Fruit fly (Drosophila melanogaster): ENCODE measurements around the gene Marcal1.
A peak's percentile ranks its signal among the peaks of the same experiment; 100 is the strongest.

Marcal1 gene

DNA sequence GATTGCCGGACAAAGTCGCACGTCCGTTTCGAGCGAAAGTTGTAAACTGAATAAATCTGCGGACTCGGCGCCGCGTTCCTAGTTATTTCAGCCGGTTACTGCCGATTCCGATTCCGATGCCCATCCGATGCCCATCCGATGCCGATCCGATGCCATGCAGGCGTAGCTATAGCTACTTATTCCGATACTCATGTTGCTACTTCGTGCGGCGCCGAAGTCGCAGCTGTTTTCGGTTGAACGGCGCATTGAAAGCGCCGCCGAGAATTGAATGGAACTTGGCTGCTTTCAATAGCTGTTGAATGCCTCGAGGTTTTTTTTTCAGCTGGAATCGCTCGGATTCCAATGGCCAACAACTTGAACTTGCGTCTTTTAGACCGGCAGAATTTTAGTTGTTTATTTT is 27.0 kb upstream of the Marcal1 start:
- TF ChIP-seq CG4496 (GFP tag; IDR thresholded peaks at IDR 0.05): peak; percentile 55; the same call in 2 of the 3 replicates
- no peak for TF ChIP-seq CG8301 (tag; optimal IDR thresholded peaks at IDR 0.05)
- TF ChIP-seq Ets98B (GFP tag; IDR thresholded peaks at IDR 0.05): no peak
- TF ChIP-seq CG12605 (GFP tag; IDR thresholded peaks at IDR 0.05): peak; percentile 28; the same call in 1 of the 2 replicates
- no peak for TF ChIP-seq EcR (GFP tag; optimal IDR thresholded peaks at IDR 0.05)

DNA sequence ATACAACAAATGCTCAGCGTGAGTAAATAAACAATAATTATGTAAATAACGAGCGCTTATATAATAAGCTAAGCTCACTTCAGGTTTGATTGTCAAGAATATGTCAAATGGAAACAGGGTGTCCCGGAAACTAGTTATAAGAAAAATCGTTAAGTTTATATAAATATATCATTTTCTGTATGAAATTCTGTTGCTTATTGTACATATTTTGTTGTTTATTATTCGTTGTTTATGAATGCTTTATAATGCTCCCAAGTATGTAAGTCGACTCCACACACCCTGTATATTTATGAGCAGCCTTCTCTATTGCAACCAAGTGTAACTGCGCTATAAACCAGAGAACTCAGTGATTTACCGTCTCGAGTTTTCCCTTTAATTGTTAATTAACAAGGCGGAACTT is 24.8 kb upstream of the Marcal1 start:
- TF ChIP-seq fd96Ca (GFP tag; IDR thresholded peaks at IDR 0.05) (no peak), CG32121 (GFP tag; IDR thresholded peaks at IDR 0.05) (peak; percentile 31; the same call in 1 of the 2 replicates), CG14655 (GFP tag; optimal IDR thresholded peaks at IDR 0.05) (peak; percentile 14), CG13204 (GFP tag; optimal IDR thresholded peaks at IDR 0.05) (no peak), Ets98B (GFP tag; IDR thresholded peaks at IDR 0.05) (peak; percentile 54; the same call in 1 of the 2 replicates), CG15710 (tag; optimal IDR thresholded peaks at IDR 0.05) (no peak), CG9948 (tag; optimal IDR thresholded peaks at IDR 0.05) (no peak), gl (tag; optimal IDR thresholded peaks at IDR 0.05) (no peak), D1 (tag; optimal IDR thresholded peaks at IDR 0.05) (no peak), Pif1B (GFP tag; optimal IDR thresholded peaks at IDR 0.05) (no peak), EcR (GFP tag; optimal IDR thresholded peaks at IDR 0.05) (no peak), CG12605 (GFP tag; IDR thresholded peaks at IDR 0.05) (peak; percentile 57; the same call in 1 of the 2 replicates), Pif1A (GFP tag; optimal IDR thresholded peaks at IDR 0.05) (no peak), CG8301 (tag; optimal IDR thresholded peaks at IDR 0.05) (no peak), CG8159 (tag; optimal IDR thresholded peaks at IDR 0.05) (no peak), CG34367 (tag; optimal IDR thresholded peaks at IDR 0.05) (no peak), CG4496 (GFP tag; IDR thresholded peaks at IDR 0.05) (peak; percentile 35; the same call in 2 of the 3 replicates), CG17806 (tag; optimal IDR thresholded peaks at IDR 0.05) (no peak), CG10348 (GFP tag; IDR thresholded peaks at IDR 0.05) (no peak), rn (GFP tag; IDR thresholded peaks at IDR 0.05) (no peak), Snoo (tag; optimal IDR thresholded peaks at IDR 0.05) (no peak)

DNA sequence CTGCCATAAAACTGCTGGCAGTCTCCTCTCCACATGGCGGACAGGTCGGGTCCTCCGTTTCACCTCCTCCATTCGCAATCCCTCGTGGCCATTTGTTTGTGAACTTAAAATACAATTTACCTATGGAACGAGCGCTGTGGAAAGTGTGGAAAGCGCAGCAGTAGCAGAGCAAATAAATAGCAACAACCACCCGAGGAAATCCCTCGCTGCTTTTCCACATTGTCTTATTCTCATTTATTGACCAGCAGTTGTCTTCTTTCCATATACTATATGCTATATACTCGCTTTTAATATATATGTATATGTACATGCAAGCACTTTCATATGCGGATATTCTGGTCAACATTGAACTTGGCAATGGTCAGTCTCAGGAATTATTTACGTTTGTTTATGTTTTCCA is 23.0 kb upstream of the Marcal1 start, which contains the start of gene hoe1:
hoe1 (minus strand) TSS at position 101 of the 400 bp plus-strand sequence.
- TF ChIP-seq fd96Ca (GFP tag; IDR thresholded peaks at IDR 0.05) (no peak), CG34367 (tag; optimal IDR thresholded peaks at IDR 0.05) (no peak), EcR (GFP tag; optimal IDR thresholded peaks at IDR 0.05) (no peak), D1 (tag; optimal IDR thresholded peaks at IDR 0.05) (no peak), CG4496 (GFP tag; IDR thresholded peaks at IDR 0.05) (no peak), CG15710 (tag; optimal IDR thresholded peaks at IDR 0.05) (no peak), CG14655 (GFP tag; optimal IDR thresholded peaks at IDR 0.05) (no peak), Pif1A (GFP tag; optimal IDR thresholded peaks at IDR 0.05) (no peak), rn (GFP tag; IDR thresholded peaks at IDR 0.05) (no peak), CG12605 (GFP tag; IDR thresholded peaks at IDR 0.05) (no peak), gl (tag; optimal IDR thresholded peaks at IDR 0.05) (no peak), Snoo (tag; optimal IDR thresholded peaks at IDR 0.05) (no peak), CG8301 (tag; optimal IDR thresholded peaks at IDR 0.05) (no peak), CG32121 (GFP tag; IDR thresholded peaks at IDR 0.05) (no peak), CG17806 (tag; optimal IDR thresholded peaks at IDR 0.05) (no peak), CG8159 (tag; optimal IDR thresholded peaks at IDR 0.05) (no peak), CG9948 (tag; optimal IDR thresholded peaks at IDR 0.05) (no peak), Pif1B (GFP tag; optimal IDR thresholded peaks at IDR 0.05) (no peak), CG13204 (GFP tag; optimal IDR thresholded peaks at IDR 0.05) (no peak), CG10348 (GFP tag; IDR thresholded peaks at IDR 0.05) (no peak)

DNA sequence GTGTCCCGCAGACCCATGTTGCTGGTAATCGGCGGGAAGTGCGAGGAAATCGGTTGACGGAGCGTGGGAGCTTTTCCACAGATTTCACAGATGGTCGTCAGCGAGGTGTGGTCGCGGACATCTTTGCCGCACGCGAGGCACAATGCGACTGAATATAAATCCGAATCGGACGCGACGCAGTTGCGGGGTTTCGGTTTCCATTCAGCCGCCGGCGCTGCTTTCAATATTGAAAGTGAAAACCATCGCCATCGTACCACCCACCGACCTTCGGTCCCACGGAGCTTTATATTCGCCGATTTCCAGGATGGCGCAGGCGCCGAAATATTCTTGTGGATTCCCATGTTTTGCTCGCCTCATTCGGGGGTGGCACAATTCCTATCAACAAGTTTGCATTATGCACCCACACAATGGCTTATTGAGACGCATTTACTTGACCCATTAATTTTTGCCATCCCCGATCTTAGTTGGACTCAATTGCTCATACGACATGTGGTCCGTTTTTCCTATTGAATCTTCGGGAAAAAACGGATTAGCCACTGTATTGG is 18.9 kb upstream of the Marcal1 start, which contains the start of gene hoe2:
hoe2 (minus strand) TSS at position 126 of the 545 bp plus-strand sequence.
- TF ChIP-seq Ets98B (GFP tag; IDR thresholded peaks at IDR 0.05) (no peak), CG12605 (GFP tag; IDR thresholded peaks at IDR 0.05) (peak; percentile 60; the same call in 1 of the 2 replicates)

DNA sequence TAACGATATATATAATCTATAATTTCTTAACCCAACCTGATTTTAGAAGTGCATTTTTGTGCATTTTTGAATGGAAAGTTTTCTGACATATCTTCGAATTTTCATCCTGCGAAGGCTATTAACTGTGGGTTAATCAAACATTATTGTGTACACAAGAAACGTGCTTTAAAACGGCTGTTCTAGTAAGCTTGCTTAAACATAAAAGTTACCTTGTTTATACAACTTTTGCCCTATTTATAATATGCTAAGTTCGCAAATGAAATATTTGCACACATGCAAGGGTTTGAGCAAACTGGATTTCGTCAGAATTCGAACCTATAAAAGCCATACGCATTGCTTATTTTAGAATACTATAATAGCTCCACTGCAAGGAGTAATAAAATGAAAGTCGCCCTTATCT is 18.2 kb upstream of the Marcal1 start, which contains the start of gene Sgs1:
Sgs1 (plus strand) TSS at position 350 of the 400 bp plus-strand sequence.
- TF ChIP-seq D1 (tag; optimal IDR thresholded peaks at IDR 0.05) (no peak), CG17806 (tag; optimal IDR thresholded peaks at IDR 0.05) (no peak), EcR (GFP tag; optimal IDR thresholded peaks at IDR 0.05) (no peak), CG13204 (GFP tag; optimal IDR thresholded peaks at IDR 0.05) (no peak), CG4496 (GFP tag; IDR thresholded peaks at IDR 0.05) (no peak), fd96Ca (GFP tag; IDR thresholded peaks at IDR 0.05) (no peak)

DNA sequence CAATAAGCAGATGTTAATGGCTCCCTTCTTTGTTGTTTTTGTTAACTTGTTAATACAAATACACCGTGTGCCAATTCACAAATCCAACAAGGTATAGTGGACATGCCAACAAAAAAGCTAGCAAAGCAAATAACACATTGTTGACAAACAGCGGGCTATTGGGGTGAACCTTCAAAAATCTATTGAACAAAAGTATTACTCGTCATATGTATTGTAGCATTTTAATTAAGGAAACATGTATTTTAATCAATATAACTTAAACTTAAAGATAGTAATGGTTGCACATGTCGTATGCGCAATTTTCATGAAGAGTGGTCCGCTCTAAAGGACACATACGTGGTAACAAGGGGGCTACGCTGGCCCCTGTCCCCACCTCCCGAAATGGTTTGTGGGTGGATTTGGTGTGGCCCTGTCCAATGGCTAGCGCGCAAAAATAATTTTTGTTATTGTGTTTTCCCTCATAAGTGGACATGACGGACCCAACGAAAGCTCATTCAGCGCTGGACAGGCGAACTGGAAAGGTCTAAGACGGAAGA is 13.0 kb upstream of the Marcal1 start, which contains the start of gene synr:
synr (plus strand) TSS at position 486 of the 536 bp plus-strand sequence.
- no peak for TF ChIP-seq Pif1B (GFP tag; optimal IDR thresholded peaks at IDR 0.05)
- no peak for TF ChIP-seq Snoo (tag; optimal IDR thresholded peaks at IDR 0.05)
- TF ChIP-seq CG8159 (tag; optimal IDR thresholded peaks at IDR 0.05): peak; percentile 24
- no peak for TF ChIP-seq CG32121 (GFP tag; IDR thresholded peaks at IDR 0.05)
- no peak for TF ChIP-seq Pif1A (GFP tag; optimal IDR thresholded peaks at IDR 0.05)
- TF ChIP-seq D1 (tag; optimal IDR thresholded peaks at IDR 0.05): no peak
- no peak for TF ChIP-seq gl (tag; optimal IDR thresholded peaks at IDR 0.05)
